Worm (Caenorhabditis elegans) whole organism, L4 larva: ENCODE data around the gene osm-7.

Experiments
- F37D6.2 ChIP-seq: sonication (generic microtip); optimal IDR thresholded peaks from 2 replicates; lab custom pipeline; 2016; ENCODE audit warnings: mild to moderate bottlenecking, missing genetic modification characterization, missing compliant biosample characterization
- F44E2.7 ChIP-seq: fragments of 200-800 bp; sonication (Bioruptor generic); IDR thresholded peaks from 2 replicates; pipeline ENCODE4 v2.1.2; 2022; ENCODE audit warnings: missing genetic modification characterization, missing compliant biosample characterization
- T20F7.1 ChIP-seq: fragments of 200-800 bp; sonication (Bioruptor generic); optimal IDR thresholded peaks from 2 replicates; lab custom pipeline; 2018; ENCODE audit warnings: mild to moderate bottlenecking, missing genetic modification characterization, missing compliant biosample characterization
- T26A8.4 ChIP-seq: fragments of 200-800 bp; sonication (Bioruptor generic); IDR thresholded peaks from 2 replicates; pipeline ENCODE4 v1.3.6; 2022; ENCODE audit warnings: missing genetic modification characterization, missing compliant biosample characterization
- aha-1 ChIP-seq: fragments of 150-350 bp; peaks from one replicate; lab custom pipeline; 2014; ENCODE audit warnings: missing biosample characterization, missing genetic modification characterization
- ceh-28 ChIP-seq: fragments of 150-350 bp; optimal IDR thresholded peaks from 2 replicates; lab custom pipeline; 2014; ENCODE audit warnings: missing biosample characterization, missing genetic modification reagents, missing genetic modification characterization
- ceh-62 ChIP-seq: sonication (generic microtip); optimal IDR thresholded peaks from 2 replicates; lab custom pipeline; 2017; ENCODE audit warnings: missing biosample characterization, missing genetic modification characterization
- ceh-82 ChIP-seq: sonication (generic microtip); optimal IDR thresholded peaks from 2 replicates; lab custom pipeline; 2017; ENCODE audit warnings: missing biosample characterization, missing genetic modification characterization
- cey-2 ChIP-seq: sonication (generic microtip); optimal IDR thresholded peaks from 3 replicates; lab custom pipeline; 2017; ENCODE audit warnings: missing genetic modification characterization, mild to moderate bottlenecking, missing compliant biosample characterization, antibody characterized with exemption, borderline replicate concordance; ENCODE audit not compliant: insufficient read depth
- daf-12 ChIP-seq: fragments of 150-350 bp; optimal IDR thresholded peaks from 2 replicates; lab custom pipeline; 2014; ENCODE audit warnings: missing biosample characterization, missing genetic modification reagents, missing genetic modification characterization
- daf-16 ChIP-seq, 3 experiments: sonication (generic microtip); optimal IDR thresholded peaks; 2 replicates each; lab custom pipeline; 2016 to 2017; ENCODE audit warnings: missing genetic modification characterization in 3 of 3, missing genetic modification reagents in 3 of 3, mild to moderate bottlenecking in 2 of 3, missing compliant biosample characterization in 2 of 3, missing biosample characterization in 1 of 3, moderate library complexity in 1 of 3
- dpl-1 ChIP-seq: fragments of 150-350 bp; optimal IDR thresholded peaks from 2 replicates; lab custom pipeline; 2014; ENCODE audit warnings: missing biosample characterization, missing genetic modification reagents, missing genetic modification characterization
- dve-1 ChIP-seq: sonication (generic microtip); optimal IDR thresholded peaks from 2 replicates; lab custom pipeline; 2017; ENCODE audit warnings: antibody characterized with exemption, mild to moderate bottlenecking, missing genetic modification characterization, missing compliant biosample characterization; ENCODE audit not compliant: insufficient read depth
- egl-43 ChIP-seq: fragments of 200-800 bp; sonication (Bioruptor generic); IDR thresholded peaks from 2 replicates; pipeline ENCODE4 v1.3.6; 2022; ENCODE audit warnings: missing genetic modification reagents, missing genetic modification characterization, missing compliant biosample characterization
- fos-1 ChIP-seq: fragments of 150-350 bp; optimal IDR thresholded peaks from 2 replicates; lab custom pipeline; 2014; ENCODE audit warnings: missing biosample characterization, missing genetic modification characterization
- gei-8 ChIP-seq: fragments of 200-800 bp; sonication (Bioruptor generic); optimal IDR thresholded peaks from 2 replicates; lab custom pipeline; 2018; ENCODE audit warnings: mild to moderate bottlenecking, missing genetic modification characterization, missing compliant biosample characterization
- hif-1 ChIP-seq, 2 experiments: sonication (generic microtip); optimal IDR thresholded peaks; 2 replicates each; lab custom pipeline; 2016 to 2017; ENCODE audit warnings: missing compliant biosample characterization in 2 of 2, missing genetic modification characterization in 2 of 2, missing genetic modification reagents in 2 of 2, missing genotype in 2 of 2, mild to moderate bottlenecking in 1 of 2
- hlh-11 ChIP-seq: fragments of 200-800 bp; sonication (Bioruptor generic); optimal IDR thresholded peaks from 2 replicates; lab custom pipeline; 2018; ENCODE audit warnings: mild to moderate bottlenecking, missing genetic modification characterization, missing compliant biosample characterization
- hlh-30 ChIP-seq: sonication (generic microtip); optimal IDR thresholded peaks from 2 replicates; lab custom pipeline; 2017; ENCODE audit warnings: antibody characterized with exemption, mild to moderate bottlenecking, missing genetic modification characterization, missing compliant biosample characterization; ENCODE audit not compliant: insufficient read depth
- jun-1 ChIP-seq: fragments of 150-350 bp; optimal IDR thresholded peaks from 2 replicates; lab custom pipeline; 2014; ENCODE audit warnings: missing biosample characterization, missing genetic modification reagents, missing genetic modification characterization
- lin-15B ChIP-seq: fragments of 150-350 bp; sonication (generic microtip); optimal IDR thresholded peaks from 3 replicates; lab custom pipeline; 2014; ENCODE audit warnings: missing biosample characterization, missing genetic modification characterization
- lin-29 ChIP-seq: fragments of 200-800 bp; sonication (Bioruptor generic); IDR thresholded peaks from 2 replicates; pipeline ENCODE4 v1.3.6; 2022; ENCODE audit warnings: missing genetic modification reagents, missing genetic modification characterization, missing compliant biosample characterization
- lin-39 ChIP-seq: fragments of 150-350 bp; optimal IDR thresholded peaks from 2 replicates; lab custom pipeline; 2014; ENCODE audit warnings: missing biosample characterization, missing genetic modification reagents, missing genetic modification characterization
- lir-3 ChIP-seq: sonication (generic microtip); optimal IDR thresholded peaks from 2 replicates; lab custom pipeline; 2016; ENCODE audit warnings: mild to moderate bottlenecking, missing genetic modification characterization, missing compliant biosample characterization
- lsy-2 ChIP-seq, 2 experiments: fragments of 150-350 bp in 1 of 2; sonication (generic microtip) in 1 of 2; optimal IDR thresholded peaks; 2 replicates each; lab custom pipeline; 2014 to 2017; ENCODE audit warnings: missing biosample characterization in 2 of 2, missing genetic modification characterization in 2 of 2
- madf-5 ChIP-seq, 2 experiments: fragments of 200-800 bp; sonication (Bioruptor generic); IDR thresholded peaks; 2 replicates each; pipeline ENCODE4 v1.3.6; 2022; ENCODE audit warnings: missing compliant biosample characterization in 2 of 2, missing genetic modification characterization in 2 of 2
- mdl-1 ChIP-seq, 2 experiments: fragments of 150-350 bp in 1 of 2; sonication (generic microtip) in 1 of 2; optimal IDR thresholded peaks; 2 replicates each; lab custom pipeline; 2014 to 2017; ENCODE audit warnings: missing biosample characterization in 2 of 2, missing genetic modification characterization in 2 of 2
- mdt-29 ChIP-seq: fragments of 200-800 bp; sonication (Bioruptor generic); IDR thresholded peaks from 2 replicates; pipeline ENCODE4 v1.3.6; 2022; ENCODE audit warnings: missing genetic modification reagents, missing genetic modification characterization, missing compliant biosample characterization
- mes-2 ChIP-seq: sonication (generic microtip); optimal IDR thresholded peaks from 2 replicates; lab custom pipeline; 2016; ENCODE audit warnings: missing genotype, mild to moderate bottlenecking, missing genetic modification characterization, missing compliant biosample characterization; ENCODE audit not compliant: poor library complexity, severe bottlenecking
- mxl-3 ChIP-seq: fragments of 200-800 bp; sonication (Bioruptor generic); optimal IDR thresholded peaks from 2 replicates; lab custom pipeline; 2018; ENCODE audit warnings: mild to moderate bottlenecking, missing genetic modification characterization, missing compliant biosample characterization
- nhr-10 ChIP-seq: fragments of 150-350 bp; optimal IDR thresholded peaks from 2 replicates; lab custom pipeline; 2014; ENCODE audit warnings: missing biosample characterization, missing genetic modification characterization
- nhr-237 ChIP-seq: sonication (generic microtip); optimal IDR thresholded peaks from 2 replicates; lab custom pipeline; 2017; ENCODE audit warnings: missing biosample characterization, missing genetic modification characterization
- nhr-25 ChIP-seq: sonication (generic microtip); optimal IDR thresholded peaks from 2 replicates; lab custom pipeline; 2017; ENCODE audit warnings: missing genetic modification characterization, mild to moderate bottlenecking, missing compliant biosample characterization, antibody characterized with exemption, moderate library complexity, borderline replicate concordance; ENCODE audit not compliant: insufficient read depth
- nhr-41 ChIP-seq: fragments of 200-800 bp; sonication (Bioruptor generic); IDR thresholded peaks from 2 replicates; pipeline ENCODE4 v1.3.6; 2022; ENCODE audit warnings: missing genetic modification reagents, missing genetic modification characterization, missing compliant biosample characterization
- nhr-48 ChIP-seq: sonication (generic microtip); optimal IDR thresholded peaks from 2 replicates; lab custom pipeline; 2016; ENCODE audit warnings: mild to moderate bottlenecking, missing genetic modification characterization, missing compliant biosample characterization
- nhr-6 ChIP-seq: fragments of 150-350 bp; optimal IDR thresholded peaks from 2 replicates; lab custom pipeline; 2014; ENCODE audit warnings: missing biosample characterization, missing genetic modification characterization
- nhr-77 ChIP-seq: fragments of 150-350 bp; optimal IDR thresholded peaks from 2 replicates; lab custom pipeline; 2014; ENCODE audit warnings: missing biosample characterization, missing genetic modification characterization
- pha-4 ChIP-seq, 2 experiments: fragments of 150-350 bp in 1 of 2; fragments of 200-800 bp in 1 of 2; sonication (Bioruptor generic) in 1 of 2; IDR thresholded peaks in 1 of 2; optimal IDR thresholded peaks in 1 of 2; 2 replicates each; pipeline versions ENCODE4 v1.3.6 to Lab custom; 2014 to 2022; ENCODE audit warnings: missing genetic modification characterization in 2 of 2, missing genetic modification reagents in 2 of 2, missing biosample characterization in 1 of 2, missing compliant biosample characterization in 1 of 2
- php-3 ChIP-seq: fragments of 200-800 bp; sonication (Bioruptor generic); IDR thresholded peaks from 2 replicates; pipeline ENCODE4 v1.3.6; 2022; ENCODE audit warnings: missing genetic modification reagents, missing genetic modification characterization, missing compliant biosample characterization
- saeg-2 ChIP-seq: fragments of 200-800 bp; sonication (Bioruptor generic); IDR thresholded peaks from 2 replicates; pipeline ENCODE4 v1.3.6; 2022; ENCODE audit warnings: missing genetic modification reagents, missing genetic modification characterization, missing compliant biosample characterization
- spr-1 ChIP-seq: sonication (generic microtip); optimal IDR thresholded peaks from 2 replicates; lab custom pipeline; 2016; ENCODE audit warnings: mild to moderate bottlenecking, missing genetic modification characterization, missing compliant biosample characterization
- spr-3 ChIP-seq: fragments of 200-800 bp; sonication (Bioruptor generic); optimal IDR thresholded peaks from 2 replicates; lab custom pipeline; 2018; ENCODE audit warnings: mild to moderate bottlenecking, missing genetic modification characterization, missing compliant biosample characterization
- tra-1 ChIP-seq: fragments of 200-800 bp; sonication (Bioruptor generic); IDR thresholded peaks from 2 replicates; pipeline ENCODE4 v1.3.6; 2022; ENCODE audit warnings: missing genetic modification reagents, missing genetic modification characterization, missing compliant biosample characterization
- unc-62 ChIP-seq, 3 experiments: fragments of 150-350 bp in 1 of 3; sonication (generic microtip); optimal IDR thresholded peaks in 2 of 3; peaks in 1 of 3; 1 replicate in 1 of 3; 2 replicates in 2 of 3; lab custom pipeline; 2014 to 2017; ENCODE audit warnings: missing biosample characterization in 3 of 3, missing genetic modification characterization in 3 of 3, missing genetic modification reagents in 3 of 3, missing genotype in 1 of 3
- zag-1 ChIP-seq: fragments of 150-350 bp; optimal IDR thresholded peaks from 2 replicates; lab custom pipeline; 2014; ENCODE audit warnings: missing biosample characterization, missing genetic modification characterization
- zfp-2 ChIP-seq: sonication (generic microtip); optimal IDR thresholded peaks from 2 replicates; lab custom pipeline; 2016; ENCODE audit warnings: mild to moderate bottlenecking, missing genetic modification characterization, missing compliant biosample characterization
- zfp-3 ChIP-seq: fragments of 200-800 bp; sonication (Bioruptor generic); conservative IDR thresholded peaks from 2 replicates; pipeline ENCODE4 v1.3.6; 2022; ENCODE audit warnings: missing genetic modification reagents, missing genetic modification characterization, missing compliant biosample characterization
- zip-11 ChIP-seq: fragments of 200-800 bp; sonication (Bioruptor generic); IDR thresholded peaks from 2 replicates; pipeline ENCODE4 v1.3.6; 2022; ENCODE audit warnings: missing genetic modification characterization, missing compliant biosample characterization
- ztf-7 ChIP-seq: fragments of 150-350 bp; optimal IDR thresholded peaks from 2 replicates; lab custom pipeline; 2014; ENCODE audit warnings: missing biosample characterization, missing genetic modification characterization

osm-7 gene

ce11 chrIII:13544593-13544992, 31.4 kb upstream of the osm-7 start:
- TF ChIP-seq gei-8 (GFP tag; lab: Kevin White, UChicago) (peak; percentile 5), zip-11 (GFP tag; lab: Robert Waterston, UW) (no peak), egl-43 (GFP tag; lab: Robert Waterston, UW) (no peak), saeg-2 (GFP tag; lab: Robert Waterston, UW) (no peak), mxl-3 (peak; percentile 68), nhr-77 (tag; lab: Kevin White, UChicago) (peak; percentile 76), daf-16 (GFP tag; optimal IDR thresholded peaks at IDR 0.05; lab: Kevin White, UChicago) (no peak), daf-16 (tag; optimal IDR thresholded peaks at IDR 0.05; lab: Kevin White, UChicago) (peak; percentile 81), hif-1 (tag; optimal IDR thresholded peaks at IDR 0.05; lab: Kevin White, UChicago) (peak in 1 of 2 experiments; percentile 0), ztf-7 (tag; lab: Kevin White, UChicago) (no peak), mes-2 (tag; lab: Kevin White, UChicago) (peak; percentile 65), mdl-1 (tag; optimal IDR thresholded peaks at IDR 0.05; lab: Kevin White, UChicago) (peak in 1 of 2 experiments; percentile 9), lin-29 (no peak), madf-5 (GFP tag; IDR thresholded peaks at IDR 0.05; lab: Robert Waterston, UW) (0 out of 4 replicates have a peak, but pooled peaks of 1 of the 2 experiments have one; percentile 50), tra-1 (GFP tag; lab: Robert Waterston, UW) (peak; percentile 68; the same call in 1 of the 2 replicates), nhr-25 (peak; percentile 24), ceh-62 (tag; lab: Kevin White, UChicago) (no peak), zfp-3 (GFP tag; lab: Robert Waterston, UW) (0 out of 2 replicates have a peak, but pooled peaks have one; percentile 10), unc-62 (GFP tag; optimal IDR thresholded peaks at IDR 0.05 in 1 of 2; lab: Kevin White, UChicago) (peak in 1 of 2 experiments; percentile 98), unc-62 (tag; optimal IDR thresholded peaks at IDR 0.05; lab: Kevin White, UChicago) (no peak), lin-15B (tag; lab: Kevin White, UChicago) (no peak), aha-1 (peak; percentile 93), ceh-28 (tag; lab: Kevin White, UChicago) (no peak), fos-1 (tag; lab: Kevin White, UChicago) (no peak), hlh-30 (tag; lab: Kevin White, UChicago) (peak; percentile 16), pha-4 (GFP tag; IDR thresholded peaks at IDR 0.05; lab: Robert Waterston, UW) (no peak), pha-4 (tag; optimal IDR thresholded peaks at IDR 0.05; lab: Kevin White, UChicago) (no peak), ceh-82 (tag; lab: Kevin White, UChicago) (no peak), nhr-6 (tag; lab: Kevin White, UChicago) (no peak), spr-3 (GFP tag; lab: Kevin White, UChicago) (peak; percentile 36), hlh-11 (tag; lab: Kevin White, UChicago) (peak; percentile 89), nhr-41 (GFP tag; lab: Robert Waterston, UW) (no peak), F37D6.2 (tag; lab: Kevin White, UChicago) (no peak), nhr-237 (tag; lab: Kevin White, UChicago) (no peak), php-3 (peak; percentile 40; the same call in 1 of the 2 replicates), zfp-2 (no peak), dve-1 (peak; percentile 85), T26A8.4 (GFP tag; lab: Robert Waterston, UW) (no peak), cey-2 (tag; lab: Kevin White, UChicago) (peak; percentile 15), lin-39 (tag; lab: Kevin White, UChicago) (no peak), zag-1 (no peak), nhr-48 (tag; lab: Kevin White, UChicago) (peak; percentile 41), jun-1 (tag; lab: Kevin White, UChicago) (no peak), lir-3 (tag; lab: Kevin White, UChicago) (no peak), T20F7.1 (GFP tag; lab: Kevin White, UChicago) (peak; percentile 9), lsy-2 (tag; optimal IDR thresholded peaks at IDR 0.05; lab: Kevin White, UChicago) (peak in 1 of 2 experiments; percentile 22), daf-12 (tag; lab: Kevin White, UChicago) (no peak), spr-1 (tag; lab: Kevin White, UChicago) (no peak), nhr-10 (tag; lab: Kevin White, UChicago) (no peak), dpl-1 (no peak), F44E2.7 (GFP tag; lab: Robert Waterston, UW) (no peak), mdt-29 (GFP tag; lab: Robert Waterston, UW) (no peak)
